Worm (Caenorhabditis elegans) whole organism, L2 larva: ENCODE results near the gene Y49G5B.1.

Experiments
- C34F6.9 ChIP-seq: fragments of 150-350 bp; optimal IDR thresholded peaks from 2 replicates; lab custom pipeline; 2014; ENCODE audit warnings: missing biosample characterization, missing genetic modification characterization
- R02D3.7 ChIP-seq: fragments of 150-350 bp; optimal IDR thresholded peaks from 2 replicates; lab custom pipeline; 2014; ENCODE audit warnings: missing biosample characterization, missing genetic modification characterization
- Y55F3AM.14 ChIP-seq: fragments of 200-800 bp; sonication (Bioruptor generic); optimal IDR thresholded peaks from 2 replicates; lab custom pipeline; 2018; ENCODE audit warnings: mild to moderate bottlenecking, missing genetic modification characterization, missing compliant biosample characterization
- ZK546.5 ChIP-seq: sonication (generic microtip); optimal IDR thresholded peaks from 2 replicates; lab custom pipeline; 2017; ENCODE audit warnings: missing biosample characterization, missing genetic modification characterization
- aly-2 ChIP-seq: fragments of 150-350 bp; optimal IDR thresholded peaks from 2 replicates; lab custom pipeline; 2014; ENCODE audit warnings: missing biosample characterization, missing genetic modification characterization
- ceh-82 ChIP-seq: fragments of 150-350 bp; optimal IDR thresholded peaks from 2 replicates; lab custom pipeline; 2014; ENCODE audit warnings: missing biosample characterization, missing genetic modification characterization
- mdl-1 ChIP-seq, 2 experiments: fragments of 150-350 bp in 1 of 2; sonication (generic microtip) in 1 of 2; optimal IDR thresholded peaks; 2 replicates each; lab custom pipeline; 2017; ENCODE audit warnings: missing biosample characterization in 2 of 2, missing genetic modification characterization in 2 of 2
- nhr-12 ChIP-seq: fragments of 150-350 bp; optimal IDR thresholded peaks from 2 replicates; lab custom pipeline; 2014; ENCODE audit warnings: missing biosample characterization, missing genetic modification characterization
- nhr-129 ChIP-seq: fragments of 150-350 bp; optimal IDR thresholded peaks from 2 replicates; lab custom pipeline; 2014; ENCODE audit warnings: missing biosample characterization, missing genetic modification characterization
- sem-4 ChIP-seq: fragments of 150-350 bp; optimal IDR thresholded peaks from 2 replicates; lab custom pipeline; 2014; ENCODE audit warnings: missing biosample characterization, missing genetic modification reagents, missing genetic modification characterization

Gene Y49G5B.1

DNA sequence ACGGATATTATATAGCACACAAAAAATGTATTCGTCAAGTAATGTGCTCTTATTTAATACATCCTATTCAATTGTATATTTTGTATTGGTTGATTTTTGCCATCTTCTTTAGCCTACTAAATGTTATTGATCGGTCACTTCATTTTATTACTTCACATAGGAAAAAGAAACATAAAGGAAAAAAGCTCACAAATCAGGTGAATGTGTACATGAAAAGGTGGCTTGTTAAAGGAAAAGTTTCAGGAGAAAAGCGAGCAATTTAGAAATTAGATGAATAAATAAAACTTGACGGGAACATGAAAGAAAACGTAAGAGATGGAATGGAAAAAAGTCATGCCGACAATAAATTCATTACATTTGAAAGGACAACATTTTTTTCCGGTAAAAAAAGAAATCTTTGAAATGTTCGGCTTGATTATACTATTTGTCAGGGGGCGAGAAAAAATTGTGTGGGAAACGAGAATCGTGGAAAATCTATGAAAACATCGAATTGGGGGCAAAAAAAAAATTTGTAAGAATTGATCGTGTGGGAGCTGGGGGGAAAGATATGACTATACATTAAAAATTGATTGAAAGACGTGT, 52.4 kb downstream of the Y49G5B.1 start:
- TF ChIP-seq Y55F3AM.14 (GFP tag; lab: Kevin White, UChicago), result peak; percentile 5
- TF ChIP-seq sem-4 (tag; lab: Kevin White, UChicago), result no peak

ce11 chrV:5278001-5278400, 54.8 kb downstream of the Y49G5B.1 start, which contains the start of gene B0238.9:
B0238.9 (minus strand) TSS chrV:5278101.
- TF ChIP-seq ceh-82 (tag; lab: Kevin White, UChicago) (no peak), mdl-1 (tag; optimal IDR thresholded peaks at IDR 0.05; lab: Kevin White, UChicago) (no peak), ZK546.5 (no peak), aly-2 (tag; lab: Kevin White, UChicago) (no peak), C34F6.9 (tag; lab: Kevin White, UChicago) (no peak), R02D3.7 (tag; lab: Kevin White, UChicago) (no peak), nhr-129 (tag; lab: Kevin White, UChicago) (no peak), sem-4 (tag; lab: Kevin White, UChicago) (no peak), nhr-12 (tag; lab: Kevin White, UChicago) (no peak)
